Worm (Caenorhabditis elegans): ENCODE results near the gene nas-12.

ce11 chrIV:10216078-10216477 is 7.7 kb upstream of the nas-12 start, which contains the start of gene col-124:
- TF ChIP-seq fos-1 (tag; optimal IDR thresholded peaks at IDR 0.05): no peak
- no peak for TF ChIP-seq egl-27 (tag; optimal IDR thresholded peaks at IDR 0.05)
- no peak for TF ChIP-seq fkh-10 (GFP tag; optimal IDR thresholded peaks at IDR 0.05)
